Fruit fly (Drosophila melanogaster) whole organism, wandering third instar larva: ENCODE measurements around the gene CG5849.

Source experiments
- Abd-B ChIP-seq: fragments of >200 bp; optimal IDR thresholded peaks from 2 replicates; lab custom pipeline; 2017; ENCODE audit warnings: missing biosample characterization, missing genetic modification characterization
- CG32264 ChIP-seq: fragments of 200-800 bp; sonication (Bioruptor generic); optimal IDR thresholded peaks from 2 replicates; lab custom pipeline; 2016; ENCODE audit warnings: missing biosample characterization, missing genetic modification characterization
- CG9705 ChIP-seq: fragments of 200-800 bp; sonication (Bioruptor generic); optimal IDR thresholded peaks from 2 replicates; lab custom pipeline; 2018; ENCODE audit warnings: missing biosample characterization, mild to moderate bottlenecking, missing genetic modification characterization
- CrebA ChIP-seq: fragments of 200-800 bp; sonication (Bioruptor generic); optimal IDR thresholded peaks from 2 replicates; lab custom pipeline; 2016; ENCODE audit warnings: missing biosample characterization, mild to moderate bottlenecking, missing genetic modification characterization, borderline replicate concordance
- Dfd ChIP-seq: fragments of >200 bp; optimal IDR thresholded peaks from 2 replicates; lab custom pipeline; 2017; ENCODE audit warnings: missing biosample characterization, missing genetic modification characterization
- Dif ChIP-seq: fragments of 200-275, 200-300 bp; sonication (Bioruptor generic); optimal IDR thresholded peaks from 2 replicates; lab custom pipeline; 2018; ENCODE audit warnings: missing biosample characterization, missing genetic modification characterization; ENCODE audit not compliant: partially characterized antibody
- GATAd ChIP-seq: sonication (Bioruptor generic); optimal IDR thresholded peaks from 2 replicates; lab custom pipeline; 2016; ENCODE audit warnings: missing biosample characterization, missing genetic modification characterization
- HLH106 ChIP-seq: fragments of 200-800 bp; optimal IDR thresholded peaks from 3 replicates; lab custom pipeline; 2019; ENCODE audit warnings: missing biosample characterization, mild to moderate bottlenecking, missing genetic modification characterization, moderate library complexity
- Hnf4 ChIP-seq: fragments of 200-800 bp; sonication (Bioruptor generic); optimal IDR thresholded peaks from 2 replicates; lab custom pipeline; 2016; ENCODE audit warnings: missing biosample characterization, mild to moderate bottlenecking, missing genetic modification characterization
- Hr78 ChIP-seq: fragments of >200 bp; optimal IDR thresholded peaks from 2 replicates; lab custom pipeline; 2017; ENCODE audit warnings: missing biosample characterization, missing genetic modification characterization
- Hr83 ChIP-seq: fragments of 200-300 bp; sonication (Bioruptor generic); optimal IDR thresholded peaks from 2 replicates; lab custom pipeline; 2016; ENCODE audit warnings: missing biosample characterization, mild to moderate bottlenecking, missing genetic modification characterization, moderate library complexity; ENCODE audit not compliant: poor library complexity, severe bottlenecking
- Jra ChIP-seq: sonication (Bioruptor generic); optimal IDR thresholded peaks from 2 replicates; lab custom pipeline; 2016; ENCODE audit warnings: missing biosample characterization, missing genetic modification characterization
- Mio ChIP-seq: sonication (Bioruptor generic); optimal IDR thresholded peaks from 2 replicates; lab custom pipeline; 2016; ENCODE audit warnings: missing biosample characterization, missing genetic modification characterization
- Myc ChIP-seq: fragments of >200 bp; optimal IDR thresholded peaks from 2 replicates; lab custom pipeline; 2017
- N ChIP-seq: fragments of >200 bp; optimal IDR thresholded peaks from 2 replicates; lab custom pipeline; 2018; ENCODE audit warnings: missing biosample characterization, missing external identifiers, missing genetic modification characterization
- OdsH ChIP-seq: fragments of 200-800 bp; sonication (Bioruptor generic); optimal IDR thresholded peaks from 2 replicates; lab custom pipeline; 2016; ENCODE audit warnings: missing biosample characterization, mild to moderate bottlenecking, missing genetic modification characterization
- Rel ChIP-seq, 2 experiments: fragments of 200-800 bp; sonication (Bioruptor generic) in 1 of 2; optimal IDR thresholded peaks; 2 replicates in 1 of 2; 3 replicates in 1 of 2; lab custom pipeline; 2016 to 2019; ENCODE audit warnings: mild to moderate bottlenecking in 2 of 2, missing biosample characterization in 2 of 2, missing genetic modification characterization in 2 of 2, moderate library complexity in 1 of 2
- Sp1 ChIP-seq: fragments of 200-800 bp; sonication (Bioruptor generic); optimal IDR thresholded peaks from 3 replicates; lab custom pipeline; 2019; ENCODE audit warnings: missing biosample characterization, mild to moderate bottlenecking, missing genetic modification characterization, moderate library complexity
- Vsx2 ChIP-seq: fragments of 200-300, 225-300 bp; sonication (Bioruptor generic); optimal IDR thresholded peaks from 2 replicates; lab custom pipeline; 2018; ENCODE audit warnings: missing biosample characterization, missing genetic modification characterization; ENCODE audit not compliant: partially characterized antibody
- br ChIP-seq: fragments of 200-800 bp; sonication (Bioruptor generic); optimal IDR thresholded peaks from 2 replicates; lab custom pipeline; 2016; ENCODE audit warnings: missing biosample characterization, missing genetic modification characterization
- brk ChIP-seq: fragments of 200-800 bp; sonication (Bioruptor generic); optimal IDR thresholded peaks from 2 replicates; lab custom pipeline; 2016; ENCODE audit warnings: missing biosample characterization, mild to moderate bottlenecking, missing genetic modification characterization
- dl ChIP-seq, 2 experiments: fragments of 175-275, 200-275 bp in 1 of 2; fragments of 200-275 bp in 1 of 2; sonication (Bioruptor generic); optimal IDR thresholded peaks; lab custom pipeline; 2018; ENCODE audit warnings: mild to moderate bottlenecking in 2 of 2, missing biosample characterization in 2 of 2, missing genetic modification characterization in 2 of 2, moderate library complexity in 2 of 2; ENCODE audit not compliant: partially characterized antibody in 2 of 2, insufficient read depth in 1 of 2
- dmrt93B ChIP-seq: fragments of 200-800 bp; sonication (Bioruptor generic); optimal IDR thresholded peaks from 2 replicates; lab custom pipeline; 2018; ENCODE audit warnings: missing biosample characterization, mild to moderate bottlenecking, missing genetic modification characterization
- dsf ChIP-seq: sonication (Bioruptor generic); optimal IDR thresholded peaks from 2 replicates; lab custom pipeline; 2016; ENCODE audit warnings: missing biosample characterization, missing genetic modification characterization, borderline replicate concordance
- ey ChIP-seq: fragments of 200-800 bp; sonication (Bioruptor generic); optimal IDR thresholded peaks from 2 replicates; lab custom pipeline; 2016; ENCODE audit warnings: missing biosample characterization, missing genetic modification characterization
- foxo ChIP-seq, 2 experiments: fragments of 200-800 bp; sonication (Bioruptor generic); optimal IDR thresholded peaks; 2 replicates in 1 of 2; 3 replicates in 1 of 2; lab custom pipeline; 2016 to 2017; ENCODE audit warnings: missing biosample characterization in 2 of 2, missing genetic modification characterization in 2 of 2
- fru ChIP-seq: fragments of 200-800 bp; sonication (Bioruptor generic); optimal IDR thresholded peaks from 3 replicates; lab custom pipeline; 2016; ENCODE audit warnings: missing biosample characterization, mild to moderate bottlenecking, missing genetic modification characterization
- h ChIP-seq: fragments of 200-800 bp; sonication (Bioruptor generic); optimal IDR thresholded peaks from 3 replicates; lab custom pipeline; 2016; ENCODE audit warnings: missing biosample characterization, mild to moderate bottlenecking, missing genetic modification characterization
- jim ChIP-seq: fragments of 175-275, 200-325 bp; sonication (Bioruptor generic); optimal IDR thresholded peaks from 2 replicates; lab custom pipeline; 2016; ENCODE audit warnings: missing biosample characterization, mild to moderate bottlenecking, missing genetic modification characterization
- lola ChIP-seq: fragments of >200 bp; optimal IDR thresholded peaks from 2 replicates; lab custom pipeline; 2017; ENCODE audit warnings: missing biosample characterization, missing genetic modification characterization
- pan ChIP-seq: fragments of >200 bp; optimal IDR thresholded peaks from 2 replicates; lab custom pipeline; 2017
- psq ChIP-seq: fragments of 200-800 bp; sonication (Bioruptor generic); optimal IDR thresholded peaks from 3 replicates; lab custom pipeline; 2017; ENCODE audit warnings: missing biosample characterization, mild to moderate bottlenecking, missing genetic modification characterization, moderate library complexity
- rgr ChIP-seq: fragments of 200-800 bp; sonication (Bioruptor generic); optimal IDR thresholded peaks from 3 replicates; lab custom pipeline; 2016; ENCODE audit warnings: missing biosample characterization, mild to moderate bottlenecking, missing genetic modification characterization
- sage ChIP-seq: fragments of 200-800 bp; sonication (Bioruptor generic); optimal IDR thresholded peaks from 2 replicates; lab custom pipeline; 2016; ENCODE audit warnings: missing biosample characterization, mild to moderate bottlenecking, missing genetic modification characterization
- sv ChIP-seq: fragments of 200-800 bp; sonication (Bioruptor generic); optimal IDR thresholded peaks from 3 replicates; lab custom pipeline; 2016; ENCODE audit warnings: missing biosample characterization, missing genetic modification characterization
- tai ChIP-seq: sonication (Bioruptor generic); optimal IDR thresholded peaks from 2 replicates; lab custom pipeline; 2016; ENCODE audit warnings: missing biosample characterization, missing genetic modification characterization
- usp ChIP-seq: fragments of >200 bp; optimal IDR thresholded peaks from 2 replicates; lab custom pipeline; 2017; ENCODE audit warnings: missing biosample characterization, missing genetic modification characterization
- woc ChIP-seq: sonication (Bioruptor generic); optimal IDR thresholded peaks from 2 replicates; lab custom pipeline; 2016; ENCODE audit warnings: missing biosample characterization, mild to moderate bottlenecking, missing genetic modification characterization

The CG5849 gene

DNA sequence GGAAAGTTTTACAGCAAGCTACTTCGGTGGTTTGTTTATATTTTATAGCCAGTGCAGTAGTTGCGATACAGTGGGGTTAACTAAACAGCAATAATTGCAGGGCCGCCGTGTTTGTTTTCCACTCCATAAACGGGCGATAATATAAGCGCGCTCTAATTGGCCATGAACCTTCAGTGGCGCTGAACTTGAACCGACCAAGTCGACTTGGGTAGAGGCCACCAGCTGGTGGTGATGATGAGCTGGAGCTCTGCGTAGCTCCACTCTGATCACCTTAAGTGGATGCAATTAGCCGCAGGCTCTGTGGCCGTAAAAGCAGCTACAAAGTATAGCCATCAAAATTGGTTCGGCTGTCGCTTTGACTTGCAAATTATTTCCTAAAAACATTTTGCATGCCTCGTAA, 40.2 kb downstream of the CG5849 start:
- no peak for TF ChIP-seq Vsx2
- no peak for TF ChIP-seq Dif (GFP tag; lab: Kevin White, UChicago)
- TF ChIP-seq dmrt93B, result no peak
- no peak for TF ChIP-seq pan (lab: Kevin White, UChicago)
- TF ChIP-seq Sp1 (GFP tag; lab: Kevin White, UChicago), result no peak
- TF ChIP-seq N (GFP tag; lab: Kevin White, UChicago), result no peak
- TF ChIP-seq Myc (lab: Kevin White, UChicago), result no peak
- no peak for TF ChIP-seq Jra (GFP tag; lab: Kevin White, UChicago)
- no peak for TF ChIP-seq Mio (GFP tag; lab: Kevin White, UChicago)
- TF ChIP-seq Hnf4 (GFP tag; lab: Kevin White, UChicago), result no peak
- no peak for TF ChIP-seq Dfd (GFP tag; lab: Kevin White, UChicago)
- no peak for TF ChIP-seq brk (GFP tag; lab: Kevin White, UChicago)

DNA sequence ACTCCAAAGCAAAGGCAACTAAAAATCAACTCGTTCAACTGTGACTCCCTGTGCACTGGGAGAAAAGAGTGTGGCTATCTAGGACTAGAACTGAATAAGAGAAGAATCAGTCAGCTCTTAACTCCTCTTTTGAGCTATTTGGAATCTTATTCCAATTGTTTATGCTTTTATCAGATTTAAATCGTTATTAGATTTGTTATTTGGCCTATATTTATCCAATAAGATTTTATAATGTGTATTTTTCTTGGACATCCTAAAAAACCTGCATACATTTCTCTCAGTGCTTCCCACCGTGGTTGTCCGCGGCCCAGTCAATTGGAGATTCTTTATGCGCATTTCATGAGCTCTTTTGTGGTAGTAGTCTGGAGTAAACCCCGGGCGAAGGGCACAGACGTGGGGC, 41.5 kb downstream of the CG5849 start:
- no peak for TF ChIP-seq Dif (GFP tag; lab: Kevin White, UChicago)
- TF ChIP-seq sv (GFP tag; lab: Kevin White, UChicago), result peak; percentile 71
- TF ChIP-seq br (GFP tag; lab: Kevin White, UChicago), result peak; percentile 91
- peak; percentile 94 for TF ChIP-seq fru (GFP tag; lab: Kevin White, UChicago)
- no peak for TF ChIP-seq GATAd (GFP tag; lab: Kevin White, UChicago)
- no peak for TF ChIP-seq Mio (GFP tag; lab: Kevin White, UChicago)
- peak; percentile 50 for TF ChIP-seq CG9705 (GFP tag; lab: Kevin White, UChicago)
- peak; percentile 57 for TF ChIP-seq sage (GFP tag; lab: Kevin White, UChicago)
- TF ChIP-seq Rel (GFP tag; optimal IDR thresholded peaks at IDR 0.05; lab: Kevin White, UChicago), result peak; percentile 71
- no peak for TF ChIP-seq Rel (tag; optimal IDR thresholded peaks at IDR 0.05; lab: Kevin White, UChicago)
- TF ChIP-seq CrebA (GFP tag; lab: Kevin White, UChicago), result peak; percentile 72
- no peak for TF ChIP-seq Vsx2
- no peak for TF ChIP-seq pan (lab: Kevin White, UChicago)
- peak; percentile 85 for TF ChIP-seq brk (GFP tag; lab: Kevin White, UChicago)
- TF ChIP-seq Abd-B (GFP tag; lab: Kevin White, UChicago), result no peak
- TF ChIP-seq HLH106 (tag; lab: Kevin White, UChicago), result peak; percentile 89
- TF ChIP-seq psq (GFP tag; lab: Kevin White, UChicago), result peak; percentile 89
- TF ChIP-seq Dfd (GFP tag; lab: Kevin White, UChicago), result no peak
- TF ChIP-seq CG32264 (GFP tag; lab: Kevin White, UChicago), result peak; percentile 85
- no peak for TF ChIP-seq lola (GFP tag; lab: Kevin White, UChicago)
- peak; percentile 14 for TF ChIP-seq dsf (GFP tag; lab: Kevin White, UChicago)
- TF ChIP-seq foxo (GFP tag; optimal IDR thresholded peaks at IDR 0.05; lab: Kevin White, UChicago), result peak; percentile 51 to 93
- no peak for TF ChIP-seq Myc (lab: Kevin White, UChicago)
- TF ChIP-seq dl (GFP tag; optimal IDR thresholded peaks at IDR 0.05; lab: Kevin White, UChicago; ENCODE audit: insufficient read depth in 1 of 2, partially characterized antibody in 2 of 2), result no peak
- no peak for TF ChIP-seq usp (GFP tag; lab: Kevin White, UChicago)
- TF ChIP-seq dmrt93B, result peak; percentile 80
- TF ChIP-seq Jra (GFP tag; lab: Kevin White, UChicago), result peak; percentile 61
- TF ChIP-seq OdsH (GFP tag; lab: Kevin White, UChicago), result peak; percentile 92
- no peak for TF ChIP-seq N (GFP tag; lab: Kevin White, UChicago)
- TF ChIP-seq h (GFP tag; lab: Kevin White, UChicago), result peak; percentile 94
- TF ChIP-seq Sp1 (GFP tag; lab: Kevin White, UChicago), result peak; percentile 88
- TF ChIP-seq rgr (GFP tag; lab: Kevin White, UChicago), result peak; percentile 90
- peak; percentile 56 for TF ChIP-seq tai (GFP tag; lab: Kevin White, UChicago)
- TF ChIP-seq Hr78 (GFP tag; lab: Kevin White, UChicago), result no peak
- peak; percentile 92 for TF ChIP-seq ey
- peak; percentile 90 for TF ChIP-seq woc
- TF ChIP-seq Hnf4 (GFP tag; lab: Kevin White, UChicago), result peak; percentile 88
- TF ChIP-seq jim (GFP tag; lab: Kevin White, UChicago), result no peak
- TF ChIP-seq Hr83 (GFP tag; lab: Kevin White, UChicago), result no peak
